Worm (Caenorhabditis elegans): Measurements from ENCODE around the gene cox-14.

Gene cox-14

ce11 chrIII:10214540-10214979, 4.2 kb upstream of the cox-14 start (continued):
- TF ChIP-seq unc-130 (GFP tag; optimal IDR thresholded peaks at IDR 0.05) (peak; percentile 21), egl-18 (GFP tag; IDR thresholded peaks at IDR 0.05) (0 out of 2 replicates have a peak, but pooled peaks have one; percentile 18), snpc-3.4 (tag; optimal IDR thresholded peaks at IDR 0.05) (peak; percentile 69), cebp-1 (GFP tag; IDR thresholded peaks at IDR 0.05) (peak; percentile 54; the same call in 1 of the 2 replicates), cebp-1 (tag; optimal IDR thresholded peaks at IDR 0.05) (peak; percentile 88), D2030.7 (GFP tag; IDR thresholded peaks at IDR 0.05) (0 out of 2 replicates have a peak, but pooled peaks have one; percentile 29), attf-5 (GFP tag; optimal IDR thresholded peaks at IDR 0.05) (peak; percentile 44), tlf-1 (GFP tag; optimal IDR thresholded peaks at IDR 0.05) (peak; percentile 93), let-526 (GFP tag; IDR thresholded peaks at IDR 0.05) (peak; percentile 87), dox-1 (GFP tag; IDR thresholded peaks at IDR 0.05) (peak; percentile 72), lin-54 (GFP tag; optimal IDR thresholded peaks at IDR 0.05) (peak; percentile 73), madf-10 (tag; optimal IDR thresholded peaks at IDR 0.05) (peak; percentile 81), aptf-2 (GFP tag; conservative IDR thresholded peaks at IDR 0.05) (no peak), hsf-1 (GFP tag; IDR thresholded peaks at IDR 0.05) (peak; percentile 58; the same call in 1 of the 2 replicates), B0261.1 (tag; optimal IDR thresholded peaks at IDR 0.05) (peak; percentile 11), ceh-91 (GFP tag; IDR thresholded peaks at IDR 0.05) (no peak), hmg-20 (GFP tag; IDR thresholded peaks at IDR 0.05) (0 out of 2 replicates have a peak, but pooled peaks have one; percentile 3), lsl-1 (GFP tag; optimal IDR thresholded peaks at IDR 0.05) (peak; percentile 12), nfya-1 (tag; optimal IDR thresholded peaks at IDR 0.05; ENCODE audit: borderline replicate concordance, insufficient read depth) (no peak), zim-3 (tag; optimal IDR thresholded peaks at IDR 0.05) (peak; percentile 78), attf-6 (GFP tag; IDR thresholded peaks at IDR 0.05) (no peak), xnd-1 (tag; optimal IDR thresholded peaks at IDR 0.05) (no peak), unc-62 (GFP tag; optimal IDR thresholded peaks at IDR 0.05) (no peak), pha-4 (tag; optimal IDR thresholded peaks at IDR 0.05) (no peak), madf-3 (GFP tag; IDR thresholded peaks at IDR 0.05) (0 out of 2 replicates have a peak, but pooled peaks have one; percentile 45), snpc-1.3 (tag; optimal IDR thresholded peaks at IDR 0.05; ENCODE audit: insufficient read depth) (no peak), B0336.3 (GFP tag; IDR thresholded peaks at IDR 0.05) (peak; percentile 96), T07F8.4 (tag; optimal IDR thresholded peaks at IDR 0.05) (no peak), chd-7 (tag; optimal IDR thresholded peaks at IDR 0.05) (peak; percentile 89), mcd-1 (GFP tag; IDR thresholded peaks at IDR 0.05) (peak; percentile 59), mes-4 (tag; optimal IDR thresholded peaks at IDR 0.05) (no peak), K11D2.4 (GFP tag; IDR thresholded peaks at IDR 0.05) (0 out of 2 replicates have a peak, but pooled peaks have one; percentile 55), sptf-2 (GFP tag; optimal IDR thresholded peaks at IDR 0.05) (no peak), ztf-26 (tag; optimal IDR thresholded peaks at IDR 0.05) (peak; percentile 68), lir-1 (GFP tag; conservative IDR thresholded peaks at IDR 0.05) (peak; percentile 31; the same call in 1 of the 2 replicates), ceh-79 (tag; optimal IDR thresholded peaks at IDR 0.05) (peak; percentile 44), dpl-1 (GFP tag; optimal IDR thresholded peaks at IDR 0.05) (no peak), ZK185.1 (tag; optimal IDR thresholded peaks at IDR 0.05; ENCODE audit: poor library complexity, severe bottlenecking) (peak; percentile 86), F39B2.1 (GFP tag; IDR thresholded peaks at IDR 0.05) (no peak), nhr-80 (tag; optimal IDR thresholded peaks at IDR 0.05) (peak; percentile 54), F10E7.11 (tag; optimal IDR thresholded peaks at IDR 0.05) (peak; percentile 75), gei-17 (GFP tag; optimal IDR thresholded peaks at IDR 0.05) (peak; percentile 49)
